Fruit fly (Drosophila melanogaster): ENCODE measurements around the gene Acsx2.
A peak's percentile ranks its signal among the peaks of the same experiment; 100 is the strongest.

Acsx2 gene

DNA sequence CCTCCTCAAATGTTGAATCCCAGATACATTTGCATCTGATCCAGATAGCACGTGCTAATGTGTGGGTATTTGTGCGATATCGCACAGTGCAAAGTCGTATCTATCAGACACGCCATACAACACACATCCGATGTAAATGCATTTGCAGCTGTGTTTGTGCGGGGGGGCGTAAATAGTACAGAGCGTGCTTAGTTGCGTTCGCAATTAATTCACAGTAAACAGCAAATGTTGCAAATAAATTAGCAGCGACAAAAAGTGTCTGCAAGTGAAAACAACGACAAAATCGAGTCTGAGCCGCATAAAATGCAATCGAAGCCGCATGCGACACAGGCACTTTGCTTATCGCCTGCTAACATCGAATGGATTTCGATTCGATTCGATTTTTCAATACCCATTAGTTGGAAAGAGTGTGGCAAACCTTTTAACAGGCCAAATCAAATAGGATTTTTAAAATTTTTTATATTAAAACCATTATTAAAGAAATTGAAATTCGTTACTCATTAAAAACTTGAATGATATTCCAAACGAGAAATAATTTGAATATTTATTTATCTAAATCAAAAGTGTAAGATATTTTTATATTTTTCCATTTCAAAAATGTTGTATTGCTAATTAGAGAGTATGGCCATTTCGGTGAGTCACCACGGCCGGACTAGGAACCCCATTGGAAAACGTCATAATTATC, 29.3 kb downstream of the Acsx2 start:
- TF ChIP-seq CG15710 (tag; optimal IDR thresholded peaks at IDR 0.05) = peak; percentile 11
- TF ChIP-seq CG8301 (tag; optimal IDR thresholded peaks at IDR 0.05) = peak; percentile 5
- peak; percentile 47 for TF ChIP-seq CG14655 (GFP tag; optimal IDR thresholded peaks at IDR 0.05)
- peak; percentile 48 for TF ChIP-seq CG9948 (tag; optimal IDR thresholded peaks at IDR 0.05)
- 0 out of 3 replicates have a peak, but pooled peaks have one; percentile 8 for TF ChIP-seq CG4496 (GFP tag; IDR thresholded peaks at IDR 0.05)
- TF ChIP-seq EcR (GFP tag; optimal IDR thresholded peaks at IDR 0.05) = no peak
- peak; percentile 28 for TF ChIP-seq Pif1B (GFP tag; optimal IDR thresholded peaks at IDR 0.05)
- TF ChIP-seq D1 (tag; optimal IDR thresholded peaks at IDR 0.05) = no peak
- TF ChIP-seq CG34367 (tag; optimal IDR thresholded peaks at IDR 0.05) = peak; percentile 11
- TF ChIP-seq Ets98B (GFP tag; IDR thresholded peaks at IDR 0.05) = no peak

DNA sequence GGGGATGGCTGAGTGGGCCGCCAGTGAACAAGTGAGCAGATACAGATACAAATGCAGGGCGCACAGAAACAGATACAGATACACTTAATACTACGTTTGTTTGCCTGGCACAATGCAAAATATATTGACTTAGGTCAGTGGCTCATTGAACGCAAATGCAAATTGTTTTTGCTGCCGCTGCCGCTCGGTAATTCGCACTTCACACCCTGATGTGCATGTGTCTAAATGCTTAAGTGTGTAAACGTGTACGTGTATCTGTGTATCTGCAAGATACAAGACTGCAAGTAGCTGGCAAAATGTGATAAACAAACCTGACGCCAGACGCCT, 29.8 kb downstream of the Acsx2 start:
- no peak for TF ChIP-seq CG9948 (tag; optimal IDR thresholded peaks at IDR 0.05)
- TF ChIP-seq CG8159 (tag; optimal IDR thresholded peaks at IDR 0.05) = no peak
- no peak for TF ChIP-seq D1 (tag; optimal IDR thresholded peaks at IDR 0.05)
- no peak for TF ChIP-seq CG34367 (tag; optimal IDR thresholded peaks at IDR 0.05)
- no peak for TF ChIP-seq CG4496 (GFP tag; IDR thresholded peaks at IDR 0.05)
- 0 out of 3 replicates have a peak, but pooled peaks have one; percentile 19 for TF ChIP-seq fd96Ca (GFP tag; IDR thresholded peaks at IDR 0.05)
- TF ChIP-seq Pif1B (GFP tag; optimal IDR thresholded peaks at IDR 0.05) = no peak
- TF ChIP-seq CG14655 (GFP tag; optimal IDR thresholded peaks at IDR 0.05) = peak; percentile 24
- no peak for TF ChIP-seq CG12605 (GFP tag; IDR thresholded peaks at IDR 0.05)
- TF ChIP-seq CG13204 (GFP tag; optimal IDR thresholded peaks at IDR 0.05) = no peak
- TF ChIP-seq Pif1A (GFP tag; optimal IDR thresholded peaks at IDR 0.05) = no peak
- no peak for TF ChIP-seq gl (tag; optimal IDR thresholded peaks at IDR 0.05)
- peak; percentile 51 for TF ChIP-seq EcR (GFP tag; optimal IDR thresholded peaks at IDR 0.05)
- TF ChIP-seq Snoo (tag; optimal IDR thresholded peaks at IDR 0.05) = no peak
- TF ChIP-seq CG32121 (GFP tag; IDR thresholded peaks at IDR 0.05) = no peak
- no peak for TF ChIP-seq rn (GFP tag; IDR thresholded peaks at IDR 0.05)
- no peak for TF ChIP-seq CG10348 (GFP tag; IDR thresholded peaks at IDR 0.05)
- no peak for TF ChIP-seq CG8301 (tag; optimal IDR thresholded peaks at IDR 0.05)
- TF ChIP-seq Ets98B (GFP tag; IDR thresholded peaks at IDR 0.05) = no peak

DNA sequence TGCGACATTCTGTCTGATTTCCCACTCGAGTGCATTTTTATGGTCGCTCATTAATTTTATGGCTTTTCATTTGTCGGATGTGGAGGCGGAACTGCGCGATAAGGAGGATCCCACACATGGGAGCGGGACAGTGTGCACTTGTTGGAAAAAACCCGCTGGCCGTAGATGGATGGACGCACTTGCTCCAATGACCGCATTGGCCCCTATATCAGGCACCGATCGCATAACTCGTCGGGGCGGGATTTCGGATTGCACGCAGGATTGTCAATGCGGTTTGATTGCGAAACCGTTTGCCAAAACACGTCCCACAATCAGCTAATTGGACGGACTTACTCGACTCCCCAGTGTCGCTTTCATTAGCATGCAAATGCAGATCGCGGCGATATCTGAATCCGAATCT, 33.0 kb downstream of the Acsx2 start:
- TF ChIP-seq CG8301 (tag; optimal IDR thresholded peaks at IDR 0.05) = no peak
- TF ChIP-seq CG9948 (tag; optimal IDR thresholded peaks at IDR 0.05) = no peak
- TF ChIP-seq CG4496 (GFP tag; IDR thresholded peaks at IDR 0.05) = no peak
- no peak for TF ChIP-seq CG10348 (GFP tag; IDR thresholded peaks at IDR 0.05)
- no peak for TF ChIP-seq rn (GFP tag; IDR thresholded peaks at IDR 0.05)
- TF ChIP-seq gl (tag; optimal IDR thresholded peaks at IDR 0.05) = no peak
- TF ChIP-seq Pif1B (GFP tag; optimal IDR thresholded peaks at IDR 0.05) = no peak
- TF ChIP-seq Snoo (tag; optimal IDR thresholded peaks at IDR 0.05) = no peak
- no peak for TF ChIP-seq fd96Ca (GFP tag; IDR thresholded peaks at IDR 0.05)
- TF ChIP-seq Ets98B (GFP tag; IDR thresholded peaks at IDR 0.05) = no peak
- no peak for TF ChIP-seq CG8159 (tag; optimal IDR thresholded peaks at IDR 0.05)
- no peak for TF ChIP-seq CG17806 (tag; optimal IDR thresholded peaks at IDR 0.05)
- TF ChIP-seq CG15710 (tag; optimal IDR thresholded peaks at IDR 0.05) = no peak
- TF ChIP-seq Pif1A (GFP tag; optimal IDR thresholded peaks at IDR 0.05) = no peak
- no peak for TF ChIP-seq CG14655 (GFP tag; optimal IDR thresholded peaks at IDR 0.05)

DNA sequence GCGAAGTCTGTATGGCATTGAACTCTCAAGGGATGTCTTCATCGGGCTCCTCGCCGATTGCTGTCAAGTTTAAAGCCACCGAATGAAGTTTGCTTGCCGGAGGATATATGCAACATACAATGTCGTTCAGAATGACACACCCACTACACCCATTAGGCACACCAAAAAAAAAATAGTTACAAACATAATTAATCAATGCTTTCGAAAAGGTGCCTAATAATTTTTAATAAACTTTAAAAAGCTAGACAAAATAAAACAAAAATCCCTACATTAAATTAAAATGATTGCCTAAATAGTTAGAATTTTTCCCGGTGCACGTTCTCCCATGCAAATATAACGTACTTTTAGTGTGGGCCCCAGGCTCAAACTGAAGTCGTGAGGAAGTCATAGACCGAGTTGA, 33.9 kb downstream of the Acsx2 start:
- TF ChIP-seq CG9948 (tag; optimal IDR thresholded peaks at IDR 0.05) (peak; percentile 27), CG8159 (tag; optimal IDR thresholded peaks at IDR 0.05) (peak; percentile 51), Ets98B (GFP tag; IDR thresholded peaks at IDR 0.05) (no peak), CG15710 (tag; optimal IDR thresholded peaks at IDR 0.05) (peak; percentile 42), gl (tag; optimal IDR thresholded peaks at IDR 0.05) (no peak), CG14655 (GFP tag; optimal IDR thresholded peaks at IDR 0.05) (peak; percentile 28), EcR (GFP tag; optimal IDR thresholded peaks at IDR 0.05) (no peak), CG34367 (tag; optimal IDR thresholded peaks at IDR 0.05) (peak; percentile 3), CG17806 (tag; optimal IDR thresholded peaks at IDR 0.05) (peak; percentile 35), D1 (tag; optimal IDR thresholded peaks at IDR 0.05) (no peak), Snoo (tag; optimal IDR thresholded peaks at IDR 0.05) (no peak), CG13204 (GFP tag; optimal IDR thresholded peaks at IDR 0.05) (no peak), CG8301 (tag; optimal IDR thresholded peaks at IDR 0.05) (no peak), CG32121 (GFP tag; IDR thresholded peaks at IDR 0.05) (no peak), Pif1A (GFP tag; optimal IDR thresholded peaks at IDR 0.05) (peak; percentile 12)

DNA sequence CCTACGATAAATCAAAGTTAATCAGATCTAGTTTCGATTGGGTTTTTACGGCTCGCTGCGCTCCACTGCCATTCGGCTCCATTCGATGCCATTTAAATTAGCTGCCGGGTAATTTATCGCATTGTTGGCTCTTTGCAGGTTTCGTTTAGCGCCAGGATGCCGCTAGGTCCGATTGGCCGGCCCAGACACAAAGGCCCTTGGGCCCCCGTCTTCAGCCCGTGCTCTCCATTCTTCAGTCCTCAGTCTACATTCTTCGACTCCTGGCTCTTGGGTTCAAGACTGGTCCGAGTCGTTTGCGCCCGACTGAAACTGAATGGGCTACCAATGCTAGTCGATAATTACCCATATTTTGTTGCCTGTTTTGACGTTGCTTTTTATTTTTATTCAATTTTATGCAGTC, 34.7 kb downstream of the Acsx2 start:
- TF ChIP-seq CG8159 (tag; optimal IDR thresholded peaks at IDR 0.05) = no peak
- TF ChIP-seq EcR (GFP tag; optimal IDR thresholded peaks at IDR 0.05) = peak; percentile 53
- no peak for TF ChIP-seq CG13204 (GFP tag; optimal IDR thresholded peaks at IDR 0.05)

DNA sequence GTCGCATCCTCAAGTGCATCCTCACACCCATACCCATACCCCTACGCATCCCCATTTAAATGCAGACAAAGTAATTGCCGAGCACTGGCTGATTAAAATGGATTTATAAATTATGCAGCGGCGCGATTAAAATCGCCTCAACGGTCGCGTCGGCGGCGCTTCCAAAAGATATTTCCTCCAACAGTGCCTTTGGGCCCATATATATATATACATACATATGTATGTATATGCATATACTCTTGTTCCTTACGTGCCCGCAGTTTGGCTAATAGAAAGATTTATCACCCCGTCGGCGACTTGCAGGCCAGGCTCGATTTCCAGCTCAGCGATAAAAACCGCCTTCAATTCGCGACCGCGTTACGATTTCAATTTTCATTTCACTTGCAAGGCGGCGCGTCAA, 38.2 kb downstream of the Acsx2 start:
- TF ChIP-seq Snoo (tag; optimal IDR thresholded peaks at IDR 0.05) = no peak
- TF ChIP-seq CG15710 (tag; optimal IDR thresholded peaks at IDR 0.05) = no peak

DNA sequence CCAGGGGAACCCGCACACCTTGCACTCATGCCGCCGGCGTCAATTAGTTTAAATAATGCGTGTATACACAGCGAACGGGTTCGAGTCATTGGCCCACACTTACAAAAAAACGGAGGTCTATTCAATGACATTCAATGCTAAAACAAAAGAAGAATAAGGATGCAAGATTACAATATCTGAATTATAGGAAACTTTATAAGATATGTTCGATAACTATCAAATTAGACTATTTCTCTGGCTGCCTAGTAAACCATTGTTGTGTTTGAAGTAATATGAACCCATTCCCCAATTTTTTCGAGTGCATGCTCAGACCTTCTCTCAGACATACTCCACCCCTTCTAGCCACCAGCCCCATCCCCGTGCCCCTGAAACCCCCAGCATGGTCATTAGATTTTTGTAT, 42.4 kb downstream of the Acsx2 start:
- TF ChIP-seq CG8301 (tag; optimal IDR thresholded peaks at IDR 0.05) (peak; percentile 42), CG4496 (GFP tag; IDR thresholded peaks at IDR 0.05) (0 out of 3 replicates have a peak, but pooled peaks have one; percentile 16), fd96Ca (GFP tag; IDR thresholded peaks at IDR 0.05) (peak; percentile 39; the same call in 1 of the 3 replicates), D1 (tag; optimal IDR thresholded peaks at IDR 0.05) (no peak), Pif1B (GFP tag; optimal IDR thresholded peaks at IDR 0.05) (no peak), Ets98B (GFP tag; IDR thresholded peaks at IDR 0.05) (peak; percentile 8; the same call in 1 of the 2 replicates), CG14655 (GFP tag; optimal IDR thresholded peaks at IDR 0.05) (peak; percentile 57), Pif1A (GFP tag; optimal IDR thresholded peaks at IDR 0.05) (no peak)
